Fruit fly (Drosophila melanogaster) whole organism, embryonic: Measurements from ENCODE around the gene Ptth.

Source experiments
- Atf-2 ChIP-seq: fragments of 200-800 bp; sonication (Bioruptor generic); optimal IDR thresholded peaks from 2 replicates; lab custom pipeline; 2016; ENCODE audit warnings: missing biosample characterization, missing genetic modification characterization
- Atf6 ChIP-seq: fragments of 200-800 bp; sonication (Bioruptor generic); IDR thresholded peaks from 2 replicates; pipeline ENCODE4 v1.3.6; 2022; ENCODE audit warnings: missing biosample characterization, missing genetic modification characterization
- Awh ChIP-seq: fragments of 200-800 bp; sonication (Bioruptor generic); IDR thresholded peaks from 2 replicates; pipeline ENCODE4, ENCODE4 v1.3.6; 2022; ENCODE audit warnings: missing biosample characterization, missing genetic modification characterization
- Bteb2 ChIP-seq: fragments of 200-800 bp; sonication (Bioruptor generic); optimal IDR thresholded peaks from 2 replicates; lab custom pipeline; 2016; ENCODE audit warnings: missing biosample characterization, missing genetic modification characterization
- CG10366 ChIP-seq: fragments of 200-800 bp; sonication (Bioruptor generic); IDR thresholded peaks from 2 replicates; pipeline ENCODE4 v1.3.6; 2022; ENCODE audit warnings: missing biosample characterization, missing genetic modification characterization
- CG10431 ChIP-seq: fragments of 200-800 bp; sonication (Bioruptor generic); optimal IDR thresholded peaks from 3 replicates; lab custom pipeline; 2018; ENCODE audit warnings: missing biosample characterization, mild to moderate bottlenecking, missing genetic modification characterization
- CG10979 ChIP-seq: fragments of 200-800 bp; sonication (Bioruptor generic); optimal IDR thresholded peaks from 2 replicates; lab custom pipeline; 2018; ENCODE audit warnings: missing biosample characterization, mild to moderate bottlenecking, missing genetic modification characterization, moderate library complexity
- CG11723 ChIP-seq: fragments of 200-800 bp; sonication (Bioruptor generic); optimal IDR thresholded peaks from 2 replicates; lab custom pipeline; 2017; ENCODE audit warnings: missing biosample characterization, mild to moderate bottlenecking, missing genetic modification characterization
- CG12104 ChIP-seq: fragments of 200-800 bp; sonication (Bioruptor generic); optimal IDR thresholded peaks from 3 replicates; lab custom pipeline; 2016; ENCODE audit warnings: missing biosample characterization, missing genetic modification characterization
- CG12155 ChIP-seq: fragments of 200-800 bp; sonication (Bioruptor generic); optimal IDR thresholded peaks from 3 replicates; lab custom pipeline; 2016; ENCODE audit warnings: missing biosample characterization, missing genetic modification characterization
- CG12236 ChIP-seq: fragments of 200-800 bp; sonication (Bioruptor generic); optimal IDR thresholded peaks from 2 replicates; lab custom pipeline; 2016; ENCODE audit warnings: missing biosample characterization, missing genetic modification characterization
- CG12299 ChIP-seq: fragments of 200-800 bp; sonication (Bioruptor generic); optimal IDR thresholded peaks from 2 replicates; lab custom pipeline; 2018; ENCODE audit warnings: missing biosample characterization, mild to moderate bottlenecking, missing genetic modification characterization
- CG12942 ChIP-seq: fragments of 200-800 bp; sonication (Bioruptor generic); optimal IDR thresholded peaks from 3 replicates; lab custom pipeline; 2016; ENCODE audit warnings: missing biosample characterization, missing genetic modification characterization
- CG17612 ChIP-seq: fragments of 200-800 bp; sonication (Bioruptor generic); IDR thresholded peaks from 2 replicates; pipeline ENCODE4 v1.3.6; 2022; ENCODE audit warnings: missing biosample characterization, missing genetic modification characterization
- CG31388 ChIP-seq: fragments of 200-800 bp; sonication (Bioruptor generic); optimal IDR thresholded peaks from 2 replicates; lab custom pipeline; 2016; ENCODE audit warnings: missing biosample characterization, missing genetic modification characterization
- CG34224 ChIP-seq: fragments of 200-800 bp; sonication (Bioruptor generic); IDR thresholded peaks from 3 replicates; pipeline ENCODE4 v1.3.6; 2022; ENCODE audit warnings: missing biosample characterization, missing genetic modification characterization; ENCODE audit not compliant: partially characterized antibody
- CG4404 ChIP-seq: fragments of 200-800 bp; sonication (Bioruptor generic); IDR thresholded peaks from 2 replicates; pipeline ENCODE4 v1.3.6; 2022; ENCODE audit warnings: missing biosample characterization, missing genetic modification characterization
- CG4707 ChIP-seq: fragments of 200-800 bp; sonication (Bioruptor generic); optimal IDR thresholded peaks from 2 replicates; lab custom pipeline; 2018; ENCODE audit warnings: missing biosample characterization, mild to moderate bottlenecking, missing genetic modification characterization, moderate library complexity
- CG5953 ChIP-seq: fragments of 200-800 bp; sonication (Bioruptor generic); IDR thresholded peaks from 2 replicates; pipeline ENCODE4 v1.3.6; 2022; ENCODE audit warnings: missing biosample characterization, missing genetic modification characterization
- CG6654 ChIP-seq: fragments of 200-800 bp; sonication (Bioruptor generic); optimal IDR thresholded peaks from 2 replicates; lab custom pipeline; 2017; ENCODE audit warnings: missing biosample characterization, mild to moderate bottlenecking, missing genetic modification characterization
- CG6854 ChIP-seq: fragments of 200-800 bp; sonication (Bioruptor generic); optimal IDR thresholded peaks from 3 replicates; lab custom pipeline; 2017; ENCODE audit warnings: missing biosample characterization, mild to moderate bottlenecking, missing genetic modification characterization
- CG7556 ChIP-seq: fragments of 200-800 bp; sonication (Bioruptor generic); optimal IDR thresholded peaks from 2 replicates; lab custom pipeline; 2017; ENCODE audit warnings: missing biosample characterization, mild to moderate bottlenecking, missing genetic modification characterization
- CG7928 ChIP-seq: fragments of 200-800 bp; sonication (Bioruptor generic); optimal IDR thresholded peaks from 2 replicates; lab custom pipeline; 2017; ENCODE audit warnings: missing biosample characterization, mild to moderate bottlenecking, missing genetic modification characterization
- CG7987 ChIP-seq: fragments of 200-800 bp; sonication (Bioruptor generic); optimal IDR thresholded peaks from 2 replicates; lab custom pipeline; 2018; ENCODE audit warnings: missing biosample characterization, mild to moderate bottlenecking, missing genetic modification characterization, moderate library complexity
- CG8944 ChIP-seq: fragments of 200-800 bp; sonication (Bioruptor generic); optimal IDR thresholded peaks from 3 replicates; lab custom pipeline; 2016; ENCODE audit warnings: missing biosample characterization, missing genetic modification characterization
- Camta ChIP-seq: fragments of 200-800 bp; sonication (Bioruptor generic); optimal IDR thresholded peaks from 2 replicates; lab custom pipeline; 2016; ENCODE audit warnings: missing biosample characterization, missing genetic modification characterization
- Dll ChIP-seq: fragments of 200-800 bp; sonication (Bioruptor generic); IDR thresholded peaks from 4 replicates; pipeline ENCODE4 v1.3.6; 2022; ENCODE audit warnings: missing biosample characterization, missing genetic modification characterization; ENCODE audit not compliant: partially characterized antibody
- Dp ChIP-seq: fragments of 200-800 bp; sonication (Bioruptor generic); optimal IDR thresholded peaks from 2 replicates; lab custom pipeline; 2018; ENCODE audit warnings: missing biosample characterization, mild to moderate bottlenecking, missing genetic modification characterization, moderate library complexity
- Drgx ChIP-seq: fragments of 200-800 bp; sonication (Bioruptor generic); IDR thresholded peaks from 2 replicates; pipeline ENCODE4 v1.3.6; 2022; ENCODE audit warnings: missing biosample characterization, missing genetic modification characterization
- Hsf ChIP-seq: fragments of 200-800 bp; sonication (Bioruptor generic); optimal IDR thresholded peaks from 3 replicates; lab custom pipeline; 2016; ENCODE audit warnings: missing biosample characterization, missing genetic modification characterization
- MTF-1 ChIP-seq: fragments of 200-800 bp; sonication (Bioruptor generic); optimal IDR thresholded peaks from 2 replicates; lab custom pipeline; 2018; ENCODE audit warnings: missing biosample characterization, mild to moderate bottlenecking, missing genetic modification characterization, borderline replicate concordance
- Opbp ChIP-seq: fragments of 200-800 bp; sonication (Bioruptor generic); IDR thresholded peaks from 3 replicates; pipeline ENCODE4 v1.3.6; 2022; ENCODE audit warnings: missing biosample characterization, missing genetic modification characterization; ENCODE audit not compliant: partially characterized antibody
- Pdp1 ChIP-seq, 2 experiments: fragments of 200-800 bp; sonication (Bioruptor generic); optimal IDR thresholded peaks; 3 replicates each; lab custom pipeline; 2016; ENCODE audit warnings: missing biosample characterization in 2 of 2, missing genetic modification characterization in 2 of 2, mild to moderate bottlenecking in 1 of 2, moderate library complexity in 1 of 2
- Rfx ChIP-seq: fragments of 200-800 bp; sonication (Bioruptor generic); IDR thresholded peaks from 2 replicates; pipeline ENCODE4 v1.3.6; 2022; ENCODE audit warnings: missing biosample characterization, missing genetic modification characterization
- Sry-β ChIP-seq: fragments of 200-800 bp; sonication (Bioruptor generic); optimal IDR thresholded peaks from 2 replicates; lab custom pipeline; 2018; ENCODE audit warnings: missing biosample characterization, mild to moderate bottlenecking, missing genetic modification characterization, moderate library complexity
- cas ChIP-seq: fragments of 200-800 bp; sonication (Bioruptor generic); IDR thresholded peaks from 2 replicates; pipeline ENCODE4 v1.3.6; 2022; ENCODE audit warnings: missing biosample characterization, missing genetic modification characterization
- chif ChIP-seq, 2 experiments: fragments of 200-800 bp; sonication (Bioruptor generic); optimal IDR thresholded peaks; 3 replicates each; lab custom pipeline; 2016; ENCODE audit warnings: missing biosample characterization in 2 of 2, missing genetic modification characterization in 2 of 2
- ci ChIP-seq: fragments of 200-800 bp; sonication (Bioruptor generic); IDR thresholded peaks from 3 replicates; pipeline ENCODE4 v1.3.6; 2022; ENCODE audit warnings: missing biosample characterization, missing genetic modification characterization
- crol ChIP-seq: fragments of 200-800 bp; sonication (Bioruptor generic); IDR thresholded peaks from 2 replicates; pipeline ENCODE4 v1.3.6; 2022; ENCODE audit warnings: missing biosample characterization, missing genetic modification characterization
- dmrt99B ChIP-seq: fragments of 200-800 bp; sonication (Bioruptor generic); optimal IDR thresholded peaks from 2 replicates; lab custom pipeline; 2018; ENCODE audit warnings: missing biosample characterization, mild to moderate bottlenecking, missing genetic modification characterization, moderate library complexity
- fd102C ChIP-seq: fragments of 200-800 bp; sonication (Bioruptor generic); optimal IDR thresholded peaks from 2 replicates; lab custom pipeline; 2018; ENCODE audit warnings: missing biosample characterization, mild to moderate bottlenecking, missing genetic modification characterization, moderate library complexity
- her ChIP-seq: fragments of 200-800 bp; sonication (Bioruptor generic); optimal IDR thresholded peaks from 2 replicates; lab custom pipeline; 2016; ENCODE audit warnings: missing biosample characterization, missing genetic modification characterization
- jing ChIP-seq: fragments of 200-800 bp; sonication (Bioruptor generic); optimal IDR thresholded peaks from 2 replicates; lab custom pipeline; 2018; ENCODE audit warnings: missing biosample characterization, mild to moderate bottlenecking, missing genetic modification characterization
- oc ChIP-seq: fragments of 200-800 bp; sonication (Bioruptor generic); optimal IDR thresholded peaks from 2 replicates; lab custom pipeline; 2018; ENCODE audit warnings: missing biosample characterization, mild to moderate bottlenecking, missing genetic modification characterization, moderate library complexity
- p53 ChIP-seq: fragments of 200-800 bp; sonication (Bioruptor generic); optimal IDR thresholded peaks from 2 replicates; lab custom pipeline; 2016; ENCODE audit warnings: missing biosample characterization, missing genetic modification characterization
- sc ChIP-seq, 3 experiments: fragments of >200 bp in 2 of 3; fragments of 200-800 bp in 1 of 3; sonication (Bioruptor generic) in 1 of 3; optimal IDR thresholded peaks; 2 replicates in 2 of 3; 3 replicates in 1 of 3; lab custom pipeline; 2017; ENCODE audit warnings: mild to moderate bottlenecking in 1 of 3, missing biosample characterization in 1 of 3, missing genetic modification characterization in 1 of 3, missing genetic modification reagents in 1 of 3
- tap ChIP-seq: fragments of 200-800 bp; optimal IDR thresholded peaks from 3 replicates; lab custom pipeline; 2019; ENCODE audit warnings: missing biosample characterization, mild to moderate bottlenecking, missing genetic modification characterization, moderate library complexity
- tin ChIP-seq: fragments of 200-800 bp; sonication (Bioruptor generic); optimal IDR thresholded peaks from 3 replicates; lab custom pipeline; 2016; ENCODE audit warnings: missing biosample characterization, missing genetic modification characterization
- ttk ChIP-seq: fragments of 200-800 bp; sonication (Bioruptor generic); IDR thresholded peaks from 2 replicates; pipeline ENCODE4 v2.1.2; 2022; ENCODE audit warnings: missing biosample characterization, missing genetic modification characterization
- zen ChIP-seq: fragments of 200-800 bp; sonication (Bioruptor generic); optimal IDR thresholded peaks from 3 replicates; lab custom pipeline; 2018; ENCODE audit warnings: missing biosample characterization, mild to moderate bottlenecking, missing genetic modification characterization, moderate library complexity
- zfh2 ChIP-seq: fragments of 200-800 bp; sonication (Bioruptor generic); optimal IDR thresholded peaks from 2 replicates; lab custom pipeline; 2016; ENCODE audit warnings: missing biosample characterization, missing genetic modification characterization

Ptth gene

DNA sequence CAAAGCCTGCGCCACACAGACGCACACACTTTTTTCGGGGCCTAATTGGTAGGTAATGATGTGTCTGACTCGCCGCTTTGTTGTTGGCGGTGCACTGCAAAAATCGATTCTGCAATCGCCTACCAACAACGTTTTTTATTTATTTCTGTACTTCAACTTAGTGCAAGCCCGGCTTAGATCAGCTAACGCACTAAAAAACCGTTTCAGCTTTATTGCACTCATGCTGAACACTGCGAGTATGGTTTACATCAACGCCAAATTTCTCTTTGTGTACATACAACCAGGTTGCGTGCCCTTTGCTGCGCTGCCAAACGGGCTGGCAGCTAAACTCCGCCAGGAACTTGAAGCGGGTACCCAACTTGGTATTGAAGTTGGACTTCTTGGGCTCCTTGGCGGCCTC, 46.5 kb downstream of the Ptth start (continued):
- TF ChIP-seq Camta (GFP tag; lab: Kevin White, UChicago), result no peak
- TF ChIP-seq Pdp1 (GFP tag; optimal IDR thresholded peaks at IDR 0.05; lab: Kevin White, UChicago), result peak in 1 of 2 experiments; percentile 30
- TF ChIP-seq CG12104 (GFP tag; lab: Kevin White, UChicago), result no peak
- no peak for TF ChIP-seq Rfx
- no peak for TF ChIP-seq CG4707 (GFP tag; lab: Kevin White, UChicago)
- no peak for TF ChIP-seq ttk (GFP tag; lab: Robert Waterston, UW)
- no peak for TF ChIP-seq Sry-β
- TF ChIP-seq CG6654, result no peak
- TF ChIP-seq CG6854 (GFP tag; lab: Kevin White, UChicago), result no peak
- no peak for TF ChIP-seq CG31388 (GFP tag; lab: Kevin White, UChicago)
- TF ChIP-seq Dll (GFP tag; lab: Robert Waterston, UW), result no peak
- no peak; the same call in 1 of the 2 replicates for TF ChIP-seq Drgx (GFP tag; lab: Robert Waterston, UW)
- no peak for TF ChIP-seq zfh2 (GFP tag; lab: Kevin White, UChicago)
- no peak for TF ChIP-seq Atf6 (GFP tag; lab: Robert Waterston, UW)
- no peak for TF ChIP-seq CG12155 (GFP tag; lab: Kevin White, UChicago)
- 0 out of 2 replicates have a peak, but pooled peaks have one; percentile 19 for TF ChIP-seq Awh (GFP tag; lab: Robert Waterston, UW)
- peak; percentile 32 to 37 for TF ChIP-seq chif (GFP tag; optimal IDR thresholded peaks at IDR 0.05; lab: Kevin White, UChicago)
- TF ChIP-seq Hsf, result peak; percentile 28
- TF ChIP-seq CG10979, result peak; percentile 14
- no peak for TF ChIP-seq zen (tag; lab: Kevin White, UChicago)
- no peak for TF ChIP-seq CG17612 (GFP tag; lab: Robert Waterston, UW)
- no peak for TF ChIP-seq CG7556 (GFP tag; lab: Kevin White, UChicago)
- TF ChIP-seq p53 (GFP tag; lab: Kevin White, UChicago), result no peak
- TF ChIP-seq CG12299, result no peak
- TF ChIP-seq CG10431, result no peak
- no peak for TF ChIP-seq CG12942 (GFP tag; lab: Kevin White, UChicago)
- TF ChIP-seq jing, result no peak
- TF ChIP-seq CG7928, result no peak
- TF ChIP-seq cas (GFP tag; lab: Robert Waterston, UW), result no peak
- TF ChIP-seq ci, result 0 out of 3 replicates have a peak, but pooled peaks have one; percentile 47
- peak; percentile 33 for TF ChIP-seq tin (GFP tag; lab: Kevin White, UChicago)
- no peak for TF ChIP-seq CG7987 (GFP tag; lab: Kevin White, UChicago)
- no peak for TF ChIP-seq tap (tag; lab: Kevin White, UChicago)
- TF ChIP-seq CG34224 (GFP tag; lab: Robert Waterston, UW), result no peak
- no peak for TF ChIP-seq Bteb2 (GFP tag; lab: Kevin White, UChicago)
- TF ChIP-seq crol, result no peak
- no peak for TF ChIP-seq MTF-1 (GFP tag; lab: Kevin White, UChicago)
- no peak for TF ChIP-seq Opbp (GFP tag; lab: Robert Waterston, UW)
- peak; percentile 8 for TF ChIP-seq CG8944 (GFP tag; lab: Kevin White, UChicago)
- no peak for TF ChIP-seq Dp (GFP tag; lab: Kevin White, UChicago)
- TF ChIP-seq CG11723, result no peak
- TF ChIP-seq CG5953 (GFP tag; lab: Robert Waterston, UW), result no peak
- peak; percentile 35 for TF ChIP-seq dmrt99B
- TF ChIP-seq oc, result no peak
- TF ChIP-seq CG10366 (GFP tag; lab: Robert Waterston, UW), result no peak
- no peak for TF ChIP-seq CG12236 (GFP tag; lab: Kevin White, UChicago)
- no peak for TF ChIP-seq her
- no peak for TF ChIP-seq CG4404
- TF ChIP-seq Atf-2 (GFP tag; lab: Kevin White, UChicago), result no peak
- no peak for TF ChIP-seq sc (optimal IDR thresholded peaks at IDR 0.05; lab: Kevin White, UChicago)
- TF ChIP-seq sc (GFP tag; optimal IDR thresholded peaks at IDR 0.05; lab: Kevin White, UChicago), result no peak
- TF ChIP-seq fd102C (GFP tag; lab: Kevin White, UChicago), result no peak
